Fruit fly (Drosophila melanogaster): ENCODE results near the gene rtet.

The rtet gene

DNA sequence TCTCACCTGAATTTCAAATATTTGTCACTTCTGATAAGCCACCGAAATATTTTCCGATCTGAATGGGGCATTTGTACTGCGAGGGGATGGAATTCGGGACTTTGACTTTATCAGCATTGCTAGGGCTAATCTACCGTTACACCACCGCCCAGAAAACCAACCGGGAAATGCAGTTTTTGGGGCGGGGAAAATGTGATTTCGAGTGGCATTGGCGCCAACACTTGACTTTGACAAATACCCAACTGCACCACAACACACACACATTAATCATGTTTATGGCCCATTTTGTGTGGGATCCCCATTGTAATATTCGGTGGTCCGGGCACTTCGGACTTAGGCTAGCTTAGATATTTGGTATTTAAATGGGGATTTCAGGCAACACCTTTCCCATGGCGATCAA is 29.3 kb upstream of the rtet start (continued):
- TF ChIP-seq Ada2b (GFP tag; IDR thresholded peaks at IDR 0.05) (no peak), CG9727 (GFP tag; optimal IDR thresholded peaks at IDR 0.05) (no peak), CG8089 (GFP tag; optimal IDR thresholded peaks at IDR 0.05) (no peak), CG18262 (tag; optimal IDR thresholded peaks at IDR 0.05) (no peak)

DNA sequence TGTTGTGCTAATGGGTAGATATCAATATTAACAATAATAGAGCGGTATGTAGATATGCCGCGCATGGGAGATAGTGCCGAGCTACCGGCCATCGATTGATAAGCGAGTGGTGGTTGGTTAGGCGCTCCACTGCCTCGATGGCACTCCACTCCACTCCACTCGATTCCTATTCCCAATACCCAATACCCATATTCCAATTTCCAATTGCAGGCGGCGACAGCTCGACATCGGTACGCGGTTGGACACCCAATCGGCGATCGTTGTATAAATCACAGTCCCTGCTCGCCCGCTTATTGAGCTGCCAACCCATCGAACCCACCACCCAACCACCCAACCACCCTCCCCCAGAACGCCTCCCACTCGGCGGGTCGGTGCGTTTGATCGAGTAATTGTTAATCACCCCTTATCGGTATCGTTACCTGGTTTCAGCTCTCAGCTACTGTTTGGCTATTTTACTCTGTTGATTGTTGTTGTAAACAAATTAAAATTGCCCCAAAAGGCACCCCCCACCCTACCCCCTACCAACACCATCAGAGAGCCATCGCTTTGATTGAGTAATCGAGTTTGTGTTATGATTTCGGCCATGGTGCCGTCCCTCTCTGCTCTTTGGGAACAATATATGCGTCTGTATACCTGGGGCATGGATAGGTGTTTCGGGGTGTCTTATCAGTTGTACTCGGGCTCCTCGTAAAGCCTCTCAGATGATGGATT is 27.2 kb upstream of the rtet start, which contains the start of gene HHEX:
Gene HHEX, minus strand, starts transcription at position 51 of the 711 bp plus-strand sequence.
- no peak for TF ChIP-seq Optix (GFP tag; IDR thresholded peaks at IDR 0.05)
- 0 out of 2 replicates have a peak, but pooled peaks have one; percentile 14 for TF ChIP-seq CG32767 (GFP tag; IDR thresholded peaks at IDR 0.05)
- TF ChIP-seq Hmr (GFP tag; optimal IDR thresholded peaks at IDR 0.05) = peak; percentile 12
- TF ChIP-seq Dfd (GFP tag; optimal IDR thresholded peaks at IDR 0.05) = no peak
- peak; percentile 76 for TF ChIP-seq sens-2 (GFP tag; IDR thresholded peaks at IDR 0.05)
- no peak for TF ChIP-seq pum (GFP tag; optimal IDR thresholded peaks at IDR 0.05)
- no peak for TF ChIP-seq aop (GFP tag; IDR thresholded peaks at IDR 0.05)
- TF ChIP-seq dati (GFP tag; IDR thresholded peaks at IDR 0.05) = no peak
- no peak for TF ChIP-seq prd (optimal IDR thresholded peaks at IDR 0.05)
- no peak for TF ChIP-seq prd (GFP tag; IDR thresholded peaks at IDR 0.05)
- TF ChIP-seq CG4360 (GFP tag; IDR thresholded peaks at IDR 0.05) = peak; percentile 34; the same call in 1 of the 2 replicates
- TF ChIP-seq CG8359 (GFP tag; optimal IDR thresholded peaks at IDR 0.05; ENCODE audit: borderline replicate concordance) = no peak
- peak; percentile 43 for TF ChIP-seq Ptx1 (GFP tag; IDR thresholded peaks at IDR 0.05)
- no peak for TF ChIP-seq CG14441 (GFP tag; IDR thresholded peaks at IDR 0.05)
- no peak for TF ChIP-seq CG6272 (GFP tag; IDR thresholded peaks at IDR 0.05)
- no peak for TF ChIP-seq amos (GFP tag; IDR thresholded peaks at IDR 0.05; ENCODE audit: partially characterized antibody)
- TF ChIP-seq CG5953 (GFP tag; IDR thresholded peaks at IDR 0.05) = no peak
- TF ChIP-seq luna (GFP tag; optimal IDR thresholded peaks at IDR 0.05) = no peak
- peak; percentile 83 for TF ChIP-seq CG34376 (GFP tag; optimal IDR thresholded peaks at IDR 0.05)
- peak; percentile 90 for TF ChIP-seq Nf-YC (tag; optimal IDR thresholded peaks at IDR 0.05)
- peak; percentile 59; the same call in 2 of the 3 replicates for TF ChIP-seq Aef1 (GFP tag; IDR thresholded peaks at IDR 0.05)
- no peak for TF ChIP-seq yki (optimal IDR thresholded peaks at IDR 0.05)
- no peak for TF ChIP-seq wdn (GFP tag; IDR thresholded peaks at IDR 0.05)
- no peak for TF ChIP-seq CG7963 (GFP tag; IDR thresholded peaks at IDR 0.05; ENCODE audit: partially characterized antibody)
- no peak for TF ChIP-seq CG14667 (GFP tag; IDR thresholded peaks at IDR 0.05)
- TF ChIP-seq CG11456 (GFP tag; IDR thresholded peaks at IDR 0.05) = no peak
- TF ChIP-seq da (GFP tag; optimal IDR thresholded peaks at IDR 0.05) = no peak
- TF ChIP-seq CG13424 (tag; optimal IDR thresholded peaks at IDR 0.05) = no peak
- peak; percentile 7 for TF ChIP-seq Jarid2 (GFP tag; optimal IDR thresholded peaks at IDR 0.05)
- no peak for TF ChIP-seq CG18619 (GFP tag; optimal IDR thresholded peaks at IDR 0.05)
- TF ChIP-seq rib (GFP tag; IDR thresholded peaks at IDR 0.05) = 0 out of 2 replicates have a peak, but pooled peaks have one; percentile 10
- TF ChIP-seq sug (tag; optimal IDR thresholded peaks at IDR 0.05) = peak; percentile 98
- TF ChIP-seq Sox100B (GFP tag; optimal IDR thresholded peaks at IDR 0.05) = no peak
- TF ChIP-seq HLH54F (GFP tag; optimal IDR thresholded peaks at IDR 0.05) = no peak
- no peak for TF ChIP-seq tna (GFP tag; IDR thresholded peaks at IDR 0.05; ENCODE audit: partially characterized antibody)
- no peak for TF ChIP-seq CG12236 (GFP tag; optimal IDR thresholded peaks at IDR 0.05)
- peak in 1 of 2 experiments; percentile 59 for TF ChIP-seq Pdp1 (GFP tag; optimal IDR thresholded peaks at IDR 0.05)
- no peak for TF ChIP-seq Gsc (GFP tag; IDR thresholded peaks at IDR 0.05)
- no peak for TF ChIP-seq CG7928 (GFP tag; optimal IDR thresholded peaks at IDR 0.05)
- no peak for TF ChIP-seq Eip74EF (GFP tag; optimal IDR thresholded peaks at IDR 0.05)
- TF ChIP-seq CG4730 (GFP tag; IDR thresholded peaks at IDR 0.05) = no peak
- no peak for TF ChIP-seq NC2β (GFP tag; optimal IDR thresholded peaks at IDR 0.05)
- peak; percentile 66 for TF ChIP-seq CG5180 (GFP tag; optimal IDR thresholded peaks at IDR 0.05)
- no peak for TF ChIP-seq jigr1 (GFP tag; IDR thresholded peaks at IDR 0.05)
- peak; percentile 94 for TF ChIP-seq CG10543 (GFP tag; optimal IDR thresholded peaks at IDR 0.05)
